Fruit fly (Drosophila melanogaster): Measurements from ENCODE around the gene dy.

The dy gene

DNA sequence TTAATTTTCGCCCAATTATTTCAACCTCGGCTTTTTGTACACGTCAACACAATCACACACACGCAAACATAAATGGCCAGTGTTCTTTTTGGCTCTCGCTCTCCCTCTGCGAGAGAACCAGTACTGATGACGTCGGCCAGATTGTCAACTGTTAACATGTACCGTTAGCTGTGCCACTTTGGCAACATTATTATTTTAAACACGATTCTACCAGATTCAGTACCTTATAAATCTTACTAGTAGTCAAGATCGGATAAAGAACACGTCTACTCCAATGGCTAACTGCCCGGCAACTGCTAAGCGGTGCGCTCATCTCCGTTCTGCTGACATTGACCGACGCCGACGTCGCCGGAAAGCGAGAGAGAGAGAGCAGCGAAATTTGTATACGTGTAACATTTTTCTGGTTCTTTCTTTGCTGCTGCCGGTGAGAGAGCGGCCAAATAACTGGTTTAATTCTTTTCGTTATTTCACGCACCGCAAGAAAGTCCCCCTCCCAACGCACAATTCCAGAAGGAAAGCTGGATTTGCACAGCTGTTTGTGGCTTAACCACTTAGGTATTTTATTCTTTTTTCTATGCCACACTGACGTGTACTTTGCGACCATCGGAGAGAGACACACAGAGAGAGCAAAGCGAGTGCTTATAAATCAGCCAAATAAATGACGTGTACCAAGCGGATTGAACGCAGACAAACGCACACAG, 26.6 kb upstream of the dy start:
- peak; percentile 13 for TF ChIP-seq OdsH (GFP tag; optimal IDR thresholded peaks at IDR 0.05)
- no peak for TF ChIP-seq Jra (GFP tag; optimal IDR thresholded peaks at IDR 0.05)
- TF ChIP-seq rgr (GFP tag; optimal IDR thresholded peaks at IDR 0.05): peak; percentile 24
- peak in 1 of 2 experiments; percentile 7 for TF ChIP-seq foxo (GFP tag; optimal IDR thresholded peaks at IDR 0.05)
- TF ChIP-seq ey (GFP tag; optimal IDR thresholded peaks at IDR 0.05): no peak
- no peak for TF ChIP-seq Mio (GFP tag; optimal IDR thresholded peaks at IDR 0.05)
- TF ChIP-seq br (GFP tag; optimal IDR thresholded peaks at IDR 0.05): no peak
- peak; percentile 20 for TF ChIP-seq psq (GFP tag; optimal IDR thresholded peaks at IDR 0.05)
- no peak for TF ChIP-seq lola (GFP tag; optimal IDR thresholded peaks at IDR 0.05)
- TF ChIP-seq pan (optimal IDR thresholded peaks at IDR 0.05): no peak
- TF ChIP-seq sage (GFP tag; optimal IDR thresholded peaks at IDR 0.05): no peak
- no peak for TF ChIP-seq sv (GFP tag; optimal IDR thresholded peaks at IDR 0.05)
- TF ChIP-seq tai (GFP tag; optimal IDR thresholded peaks at IDR 0.05): no peak
- TF ChIP-seq dl (GFP tag; optimal IDR thresholded peaks at IDR 0.05; ENCODE audit: insufficient read depth in 1 of 2, partially characterized antibody in 2 of 2): peak in 1 of 2 experiments; percentile 43
- no peak for TF ChIP-seq jim (GFP tag; optimal IDR thresholded peaks at IDR 0.05)
- peak; percentile 21 for TF ChIP-seq h (GFP tag; optimal IDR thresholded peaks at IDR 0.05)
- no peak for TF ChIP-seq GATAd (GFP tag; optimal IDR thresholded peaks at IDR 0.05)
- TF ChIP-seq CG32264 (GFP tag; optimal IDR thresholded peaks at IDR 0.05): no peak
- TF ChIP-seq Myc (optimal IDR thresholded peaks at IDR 0.05): no peak
- TF ChIP-seq HLH106 (tag; optimal IDR thresholded peaks at IDR 0.05): no peak
- TF ChIP-seq Hnf4 (GFP tag; optimal IDR thresholded peaks at IDR 0.05): peak; percentile 31
- TF ChIP-seq Dfd (GFP tag; optimal IDR thresholded peaks at IDR 0.05): no peak
- no peak for TF ChIP-seq CG9705 (GFP tag; optimal IDR thresholded peaks at IDR 0.05)
- TF ChIP-seq CrebA (GFP tag; optimal IDR thresholded peaks at IDR 0.05; ENCODE audit: borderline replicate concordance): peak; percentile 98
- TF ChIP-seq dsf (GFP tag; optimal IDR thresholded peaks at IDR 0.05; ENCODE audit: borderline replicate concordance): no peak
- TF ChIP-seq Rel (GFP tag; optimal IDR thresholded peaks at IDR 0.05): peak; percentile 15
- peak; percentile 77 for TF ChIP-seq Rel (tag; optimal IDR thresholded peaks at IDR 0.05)
- TF ChIP-seq Dif (GFP tag; optimal IDR thresholded peaks at IDR 0.05; ENCODE audit: partially characterized antibody): peak; percentile 18
- no peak for TF ChIP-seq Sp1 (GFP tag; optimal IDR thresholded peaks at IDR 0.05)

DNA sequence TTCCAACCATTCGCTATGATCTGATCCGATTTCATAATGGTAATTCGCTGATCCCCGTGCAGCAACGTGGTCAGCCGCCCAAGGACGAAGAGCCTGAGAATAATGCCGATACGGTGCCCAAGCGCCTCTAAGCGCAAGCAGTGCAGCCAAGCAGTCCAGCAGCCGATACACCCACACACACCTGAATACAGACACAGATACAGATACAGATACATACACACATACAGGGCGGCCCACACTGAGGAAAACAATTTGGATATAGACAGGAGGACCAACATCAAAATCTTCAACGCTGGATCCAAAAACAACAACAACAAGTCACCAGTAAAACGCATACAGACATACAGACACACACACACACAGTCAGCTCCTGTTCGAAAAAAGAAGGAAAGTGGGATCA, 21.3 kb upstream of the dy start:
- no peak for TF ChIP-seq Hr83 (GFP tag; optimal IDR thresholded peaks at IDR 0.05; ENCODE audit: poor library complexity, severe bottlenecking)
- TF ChIP-seq brk (GFP tag; optimal IDR thresholded peaks at IDR 0.05): no peak

DNA sequence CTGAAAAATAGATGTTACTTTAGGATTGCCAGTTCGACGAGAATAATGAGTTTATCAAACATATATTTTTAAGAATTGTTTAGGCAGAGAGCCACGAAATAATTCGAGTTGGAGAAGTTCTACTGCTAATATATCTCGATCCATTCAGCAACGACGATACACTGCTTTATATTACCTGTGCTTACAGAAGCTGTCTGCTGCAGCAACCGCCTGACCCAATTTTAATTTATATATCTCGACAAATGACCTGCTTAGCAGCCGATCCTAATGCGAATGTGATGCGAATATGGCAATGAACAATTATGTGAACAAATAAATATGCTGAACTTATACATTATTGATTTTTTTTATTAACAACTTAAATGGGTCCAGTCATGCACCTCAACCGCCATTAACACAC, 19.9 kb upstream of the dy start:
- no peak for TF ChIP-seq dsf (GFP tag; optimal IDR thresholded peaks at IDR 0.05; ENCODE audit: borderline replicate concordance)
- TF ChIP-seq Hr78 (GFP tag; optimal IDR thresholded peaks at IDR 0.05): no peak
- no peak for TF ChIP-seq tai (GFP tag; optimal IDR thresholded peaks at IDR 0.05)
- TF ChIP-seq CrebA (GFP tag; optimal IDR thresholded peaks at IDR 0.05; ENCODE audit: borderline replicate concordance): no peak
- no peak for TF ChIP-seq ey (GFP tag; optimal IDR thresholded peaks at IDR 0.05)
- no peak for TF ChIP-seq Abd-B (GFP tag; optimal IDR thresholded peaks at IDR 0.05)
- no peak for TF ChIP-seq GATAd (GFP tag; optimal IDR thresholded peaks at IDR 0.05)
- no peak for TF ChIP-seq brk (GFP tag; optimal IDR thresholded peaks at IDR 0.05)
- no peak for TF ChIP-seq HLH106 (tag; optimal IDR thresholded peaks at IDR 0.05)
- no peak for TF ChIP-seq Myc (optimal IDR thresholded peaks at IDR 0.05)
- TF ChIP-seq rgr (GFP tag; optimal IDR thresholded peaks at IDR 0.05): no peak
- no peak for TF ChIP-seq lola (GFP tag; optimal IDR thresholded peaks at IDR 0.05)
- no peak for TF ChIP-seq Hr83 (GFP tag; optimal IDR thresholded peaks at IDR 0.05; ENCODE audit: poor library complexity, severe bottlenecking)
- no peak for TF ChIP-seq Hnf4 (GFP tag; optimal IDR thresholded peaks at IDR 0.05)
- TF ChIP-seq h (GFP tag; optimal IDR thresholded peaks at IDR 0.05): no peak
- TF ChIP-seq Mio (GFP tag; optimal IDR thresholded peaks at IDR 0.05): no peak
- no peak for TF ChIP-seq N (GFP tag; optimal IDR thresholded peaks at IDR 0.05)
- TF ChIP-seq Dfd (GFP tag; optimal IDR thresholded peaks at IDR 0.05): no peak
- TF ChIP-seq woc (GFP tag; optimal IDR thresholded peaks at IDR 0.05): no peak
- no peak for TF ChIP-seq fru (GFP tag; optimal IDR thresholded peaks at IDR 0.05)
